Worm (Caenorhabditis elegans) whole organism, L4 larva: ENCODE measurements around the gene ops-1.

Experiments used
- D1046.2 ChIP-seq: fragments of 200-800 bp; sonication (Bioruptor generic); IDR thresholded peaks from 2 replicates; pipeline ENCODE4 v1.3.6; 2022; ENCODE audit warnings: missing genetic modification characterization, missing compliant biosample characterization
- F49E8.2 ChIP-seq: sonication (generic microtip); optimal IDR thresholded peaks from 2 replicates; lab custom pipeline; 2016; ENCODE audit warnings: missing compliant biosample characterization, mild to moderate bottlenecking, missing genetic modification characterization, borderline replicate concordance
- Y105C5A.15 ChIP-seq: fragments of 200-800 bp; sonication (Bioruptor generic); IDR thresholded peaks from 2 replicates; pipeline ENCODE4 v1.3.6; 2022; ENCODE audit warnings: missing genetic modification characterization, missing compliant biosample characterization
- ZK546.5 ChIP-seq, 2 experiments: sonication (generic microtip); optimal IDR thresholded peaks; 2 replicates each; lab custom pipeline; 2017; ENCODE audit warnings: missing biosample characterization in 2 of 2, missing genetic modification characterization in 2 of 2
- aha-1 ChIP-seq: fragments of 150-350 bp; peaks from one replicate; lab custom pipeline; 2014; ENCODE audit warnings: missing biosample characterization, missing genetic modification characterization
- aly-2 ChIP-seq: sonication (generic microtip); optimal IDR thresholded peaks from 2 replicates; lab custom pipeline; 2018; ENCODE audit warnings: missing biosample characterization, missing genetic modification characterization
- ama-1 ChIP-seq: fragments of 150-350 bp; optimal IDR thresholded peaks from 2 replicates; lab custom pipeline; 2014; ENCODE audit warnings: inconsistent platforms, mixed read lengths
- attf-4 ChIP-seq: sonication (generic microtip); optimal IDR thresholded peaks from 3 replicates; lab custom pipeline; 2017; ENCODE audit warnings: missing biosample characterization, missing genetic modification characterization
- ceh-20 ChIP-seq: fragments of 200-800 bp; sonication (Bioruptor generic); IDR thresholded peaks from 2 replicates; pipeline ENCODE4 v1.3.6; 2022; ENCODE audit warnings: missing genetic modification reagents, missing genetic modification characterization, missing compliant biosample characterization
- cey-2 ChIP-seq: sonication (generic microtip); optimal IDR thresholded peaks from 3 replicates; lab custom pipeline; 2017; ENCODE audit warnings: missing genetic modification characterization, mild to moderate bottlenecking, missing compliant biosample characterization, antibody characterized with exemption, borderline replicate concordance; ENCODE audit not compliant: insufficient read depth
- daf-12 ChIP-seq: fragments of 150-350 bp; optimal IDR thresholded peaks from 2 replicates; lab custom pipeline; 2014; ENCODE audit warnings: missing biosample characterization, missing genetic modification reagents, missing genetic modification characterization
- daf-16 ChIP-seq, 3 experiments: sonication (generic microtip); optimal IDR thresholded peaks; 2 replicates each; lab custom pipeline; 2016 to 2017; ENCODE audit warnings: missing genetic modification characterization in 3 of 3, missing genetic modification reagents in 3 of 3, mild to moderate bottlenecking in 2 of 3, missing compliant biosample characterization in 2 of 3, missing biosample characterization in 1 of 3, moderate library complexity in 1 of 3
- dmd-6 ChIP-seq: fragments of 200-800 bp; sonication (Bioruptor generic); IDR thresholded peaks from 2 replicates; pipeline ENCODE4 v1.3.6; 2022; ENCODE audit warnings: missing genetic modification reagents, missing genetic modification characterization, missing compliant biosample characterization
- dmd-9 ChIP-seq: fragments of 200-800 bp; sonication (Bioruptor generic); IDR thresholded peaks from 2 replicates; pipeline ENCODE4 v1.3.6; 2022; ENCODE audit warnings: missing genetic modification reagents, missing genetic modification characterization, missing compliant biosample characterization
- duxl-1 ChIP-seq: sonication (generic microtip); optimal IDR thresholded peaks from 2 replicates; lab custom pipeline; 2016; ENCODE audit warnings: mild to moderate bottlenecking, missing genetic modification characterization, moderate library complexity, missing compliant biosample characterization; ENCODE audit not compliant: poor library complexity
- dve-1 ChIP-seq: sonication (generic microtip); optimal IDR thresholded peaks from 2 replicates; lab custom pipeline; 2017; ENCODE audit warnings: antibody characterized with exemption, mild to moderate bottlenecking, missing genetic modification characterization, missing compliant biosample characterization; ENCODE audit not compliant: insufficient read depth
- egl-43 ChIP-seq: fragments of 200-800 bp; sonication (Bioruptor generic); IDR thresholded peaks from 2 replicates; pipeline ENCODE4 v1.3.6; 2022; ENCODE audit warnings: missing genetic modification reagents, missing genetic modification characterization, missing compliant biosample characterization
- fkh-10 ChIP-seq: fragments of 150-350 bp; optimal IDR thresholded peaks from 2 replicates; lab custom pipeline; 2014; ENCODE audit warnings: missing biosample characterization, missing genetic modification reagents, missing genetic modification characterization
- fos-1 ChIP-seq: fragments of 150-350 bp; optimal IDR thresholded peaks from 2 replicates; lab custom pipeline; 2014; ENCODE audit warnings: missing biosample characterization, missing genetic modification characterization
- hif-1 ChIP-seq, 2 experiments: sonication (generic microtip); optimal IDR thresholded peaks; 2 replicates each; lab custom pipeline; 2016 to 2017; ENCODE audit warnings: missing compliant biosample characterization in 2 of 2, missing genetic modification characterization in 2 of 2, missing genetic modification reagents in 2 of 2, missing genotype in 2 of 2, mild to moderate bottlenecking in 1 of 2
- hlh-30 ChIP-seq: sonication (generic microtip); optimal IDR thresholded peaks from 2 replicates; lab custom pipeline; 2017; ENCODE audit warnings: antibody characterized with exemption, mild to moderate bottlenecking, missing genetic modification characterization, missing compliant biosample characterization; ENCODE audit not compliant: insufficient read depth
- hmg-1.1 ChIP-seq: fragments of 200-800 bp; sonication (Bioruptor generic); IDR thresholded peaks from 2 replicates; pipeline ENCODE4 v1.3.6; 2022; ENCODE audit warnings: missing genetic modification reagents, missing genetic modification characterization, missing compliant biosample characterization
- lin-15B ChIP-seq: fragments of 150-350 bp; sonication (generic microtip); optimal IDR thresholded peaks from 3 replicates; lab custom pipeline; 2014; ENCODE audit warnings: missing biosample characterization, missing genetic modification characterization
- lin-29 ChIP-seq: fragments of 200-800 bp; sonication (Bioruptor generic); IDR thresholded peaks from 2 replicates; pipeline ENCODE4 v1.3.6; 2022; ENCODE audit warnings: missing genetic modification reagents, missing genetic modification characterization, missing compliant biosample characterization
- madf-5 ChIP-seq, 2 experiments: fragments of 200-800 bp; sonication (Bioruptor generic); IDR thresholded peaks; 2 replicates each; pipeline ENCODE4 v1.3.6; 2022; ENCODE audit warnings: missing compliant biosample characterization in 2 of 2, missing genetic modification characterization in 2 of 2
- madf-9 ChIP-seq: fragments of 200-800 bp; sonication (Bioruptor generic); conservative IDR thresholded peaks from 2 replicates; pipeline ENCODE4 v1.3.6; 2022; ENCODE audit warnings: missing genetic modification reagents, missing genetic modification characterization, missing compliant biosample characterization
- mxl-3 ChIP-seq: fragments of 200-800 bp; sonication (Bioruptor generic); optimal IDR thresholded peaks from 2 replicates; lab custom pipeline; 2018; ENCODE audit warnings: mild to moderate bottlenecking, missing genetic modification characterization, missing compliant biosample characterization
- nhr-11 ChIP-seq: fragments of 150-350 bp; optimal IDR thresholded peaks from 2 replicates; lab custom pipeline; 2014; ENCODE audit warnings: missing biosample characterization, missing genetic modification characterization
- nhr-28 ChIP-seq: fragments of 150-350 bp; optimal IDR thresholded peaks from 2 replicates; lab custom pipeline; 2014; ENCODE audit warnings: missing biosample characterization, missing genetic modification characterization
- nhr-76 ChIP-seq: fragments of 150-350 bp; optimal IDR thresholded peaks from 2 replicates; lab custom pipeline; 2014; ENCODE audit warnings: missing biosample characterization, missing genetic modification characterization
- php-3 ChIP-seq: fragments of 200-800 bp; sonication (Bioruptor generic); IDR thresholded peaks from 2 replicates; pipeline ENCODE4 v1.3.6; 2022; ENCODE audit warnings: missing genetic modification reagents, missing genetic modification characterization, missing compliant biosample characterization
- pqm-1 ChIP-seq: sonication (generic microtip); optimal IDR thresholded peaks from 2 replicates; lab custom pipeline; 2017; ENCODE audit warnings: missing biosample characterization, missing genetic modification characterization
- sdz-12 ChIP-seq: fragments of 200-800 bp; sonication (Bioruptor generic); optimal IDR thresholded peaks from 2 replicates; lab custom pipeline; 2018; ENCODE audit warnings: mild to moderate bottlenecking, missing genetic modification characterization, missing compliant biosample characterization
- skn-1 ChIP-seq: fragments of 150-350 bp; optimal IDR thresholded peaks from 2 replicates; lab custom pipeline; 2014; ENCODE audit warnings: missing biosample characterization, missing genetic modification characterization
- spr-1 ChIP-seq: sonication (generic microtip); optimal IDR thresholded peaks from 2 replicates; lab custom pipeline; 2016; ENCODE audit warnings: mild to moderate bottlenecking, missing genetic modification characterization, missing compliant biosample characterization
- spr-3 ChIP-seq: fragments of 200-800 bp; sonication (Bioruptor generic); optimal IDR thresholded peaks from 2 replicates; lab custom pipeline; 2018; ENCODE audit warnings: mild to moderate bottlenecking, missing genetic modification characterization, missing compliant biosample characterization
- tag-97 ChIP-seq: fragments of 200-800 bp; sonication (Bioruptor generic); IDR thresholded peaks from 2 replicates; pipeline ENCODE4 v1.3.6; 2022; ENCODE audit warnings: missing genetic modification characterization, missing compliant biosample characterization
- unc-39 ChIP-seq: sonication (generic microtip); optimal IDR thresholded peaks from 2 replicates; lab custom pipeline; 2017; ENCODE audit warnings: missing biosample characterization, missing genetic modification characterization
- unc-62 ChIP-seq, 3 experiments: fragments of 150-350 bp in 1 of 3; sonication (generic microtip); optimal IDR thresholded peaks in 2 of 3; peaks in 1 of 3; 1 replicate in 1 of 3; 2 replicates in 2 of 3; lab custom pipeline; 2014 to 2017; ENCODE audit warnings: missing biosample characterization in 3 of 3, missing genetic modification characterization in 3 of 3, missing genetic modification reagents in 3 of 3, missing genotype in 1 of 3
- zag-1 ChIP-seq: fragments of 150-350 bp; optimal IDR thresholded peaks from 2 replicates; lab custom pipeline; 2014; ENCODE audit warnings: missing biosample characterization, missing genetic modification characterization
- zip-2 ChIP-seq: fragments of 150-350 bp; optimal IDR thresholded peaks from 2 replicates; lab custom pipeline; 2014; ENCODE audit warnings: missing biosample characterization, missing genetic modification characterization
- ztf-11 ChIP-seq: fragments of 150-350 bp; optimal IDR thresholded peaks from 2 replicates; lab custom pipeline; 2014; ENCODE audit warnings: missing biosample characterization, missing genetic modification characterization

The ops-1 gene

DNA sequence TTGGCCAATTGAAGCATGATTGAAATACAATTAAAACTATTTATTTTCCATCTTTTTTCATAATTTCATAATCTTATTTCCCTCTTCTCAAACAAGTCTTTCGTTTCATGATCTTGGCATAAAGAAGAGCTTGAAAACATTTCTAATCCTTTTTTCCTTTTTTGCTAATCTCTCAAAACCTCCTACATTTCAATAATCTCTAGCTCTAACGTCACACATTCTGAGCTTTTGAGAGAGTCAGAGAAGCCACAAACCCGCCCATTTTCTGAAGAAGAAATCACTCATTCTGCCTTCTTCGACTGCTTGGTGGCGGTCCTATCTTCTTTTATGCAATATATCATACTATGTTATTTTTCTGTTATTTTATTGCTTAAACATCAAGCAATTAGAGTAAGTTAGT lies 34.6 kb downstream of the ops-1 start, which contains the start of gene F58F9.1:
F58F9.1 (plus strand) TSS at position 251 of the 400 bp plus-strand sequence.
- TF ChIP-seq madf-9 (GFP tag; lab: Robert Waterston, UW) (no peak), daf-12 (tag; lab: Kevin White, UChicago) (no peak), ztf-11 (tag; lab: Kevin White, UChicago) (no peak), unc-62 (GFP tag; optimal IDR thresholded peaks at IDR 0.05 in 1 of 2; lab: Kevin White, UChicago) (peak in 1 of 2 experiments; percentile 16), unc-62 (tag; optimal IDR thresholded peaks at IDR 0.05; lab: Kevin White, UChicago) (no peak), aha-1 (tag; lab: Kevin White, UChicago) (peak; percentile 44), hlh-30 (tag; lab: Kevin White, UChicago) (peak; percentile 6)
- TF ChIP-seq, all 104 proteins: peak for 3

DNA sequence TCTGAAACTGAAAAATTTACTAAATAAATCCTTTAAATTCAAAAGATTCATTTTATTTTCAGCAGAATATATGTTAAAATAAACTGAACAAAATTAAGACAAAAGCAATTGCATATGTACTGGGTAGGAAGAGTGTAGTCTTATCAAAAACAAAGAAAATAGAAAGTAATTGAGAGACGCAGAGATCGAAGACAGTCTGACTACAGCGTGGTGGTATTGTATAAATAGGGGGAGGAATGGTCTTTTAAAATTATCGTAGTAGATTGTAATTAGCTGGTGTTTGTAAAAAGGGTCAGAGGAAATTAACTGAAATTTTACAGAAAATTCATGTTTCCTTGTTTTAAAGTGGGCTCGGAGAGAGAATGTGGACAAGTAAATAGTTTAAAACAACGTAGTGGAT lies 35.7 kb downstream of the ops-1 start, which contains the start of gene acox-3:
acox-3 (minus strand) TSS at position 7 of the 400 bp plus-strand sequence.
- TF ChIP-seq dmd-9 (no peak), dmd-6 (GFP tag; lab: Robert Waterston, UW) (0 out of 2 replicates have a peak, but pooled peaks have one; percentile 13), F49E8.2 (tag; lab: Kevin White, UChicago) (no peak), duxl-1 (tag; lab: Kevin White, UChicago) (no peak), hmg-1.1 (GFP tag; lab: Robert Waterston, UW) (no peak), Y105C5A.15 (GFP tag; lab: Robert Waterston, UW) (no peak), hif-1 (tag; optimal IDR thresholded peaks at IDR 0.05; lab: Kevin White, UChicago) (no peak), daf-12 (tag; lab: Kevin White, UChicago) (no peak), spr-3 (no peak), unc-39 (tag; lab: Kevin White, UChicago) (no peak), unc-62 (GFP tag; optimal IDR thresholded peaks at IDR 0.05 in 1 of 2; lab: Kevin White, UChicago) (no peak), unc-62 (tag; optimal IDR thresholded peaks at IDR 0.05; lab: Kevin White, UChicago) (no peak), egl-43 (no peak), ZK546.5 (tag; optimal IDR thresholded peaks at IDR 0.05; lab: Kevin White, UChicago) (no peak), dve-1 (tag; lab: Kevin White, UChicago) (peak; percentile 40), nhr-11 (tag; lab: Kevin White, UChicago) (no peak), nhr-28 (tag; lab: Kevin White, UChicago) (peak; percentile 66), zip-2 (tag; lab: Kevin White, UChicago) (no peak), nhr-76 (no peak), pqm-1 (tag; lab: Kevin White, UChicago) (peak; percentile 53), fos-1 (no peak), cey-2 (tag; lab: Kevin White, UChicago) (no peak), skn-1 (tag; lab: Kevin White, UChicago) (no peak), spr-1 (tag; lab: Kevin White, UChicago) (no peak), aly-2 (no peak), sdz-12 (no peak), madf-5 (GFP tag; IDR thresholded peaks at IDR 0.05; lab: Robert Waterston, UW) (no peak), zag-1 (tag; lab: Kevin White, UChicago) (no peak), lin-15B (tag; lab: Kevin White, UChicago) (no peak), daf-16 (GFP tag; optimal IDR thresholded peaks at IDR 0.05; lab: Kevin White, UChicago) (no peak), daf-16 (tag; optimal IDR thresholded peaks at IDR 0.05; lab: Kevin White, UChicago) (peak; percentile 88)

DNA sequence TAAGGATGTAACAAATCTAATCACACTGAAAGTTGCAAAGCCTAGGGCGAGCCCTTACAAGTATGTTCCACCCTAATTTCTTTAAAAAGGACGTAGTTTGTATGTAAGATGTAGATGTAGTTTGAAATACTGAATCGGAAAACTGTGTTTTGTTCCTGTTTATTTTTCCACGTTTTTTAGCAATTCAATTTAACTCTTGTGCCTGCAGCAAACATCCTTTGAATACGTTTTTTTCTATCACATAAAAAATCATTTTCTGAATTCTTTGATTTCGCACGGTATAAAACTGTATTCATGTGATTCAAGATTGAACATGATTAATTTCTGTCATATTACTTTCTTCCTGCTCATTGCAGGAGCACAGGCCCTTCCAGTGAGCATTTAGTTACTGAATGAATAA lies 44.2 kb downstream of the ops-1 start, which contains the start of gene F58F9.9:
F58F9.9 (plus strand) TSS at position 301 of the 400 bp plus-strand sequence.
- no peak for TF ChIP-seq Y105C5A.15 (GFP tag; lab: Robert Waterston, UW)
- TF ChIP-seq lin-29 (GFP tag; lab: Robert Waterston, UW): no peak
- no peak for TF ChIP-seq aly-2
- no peak for TF ChIP-seq mxl-3 (GFP tag; lab: Kevin White, UChicago)
- TF ChIP-seq madf-5 (GFP tag; IDR thresholded peaks at IDR 0.05; lab: Robert Waterston, UW): no peak
- no peak for TF ChIP-seq tag-97 (GFP tag; lab: Robert Waterston, UW)
- no peak for TF ChIP-seq ceh-20 (GFP tag; lab: Robert Waterston, UW)
- TF ChIP-seq attf-4 (tag; lab: Kevin White, UChicago): no peak
- no peak for TF ChIP-seq ama-1
- TF ChIP-seq fkh-10 (GFP tag; lab: Kevin White, UChicago): no peak
- TF ChIP-seq nhr-11 (tag; lab: Kevin White, UChicago): no peak
- no peak for TF ChIP-seq D1046.2 (GFP tag; lab: Robert Waterston, UW)
- TF ChIP-seq php-3 (GFP tag; lab: Robert Waterston, UW): no peak
- TF ChIP-seq ztf-11 (tag; lab: Kevin White, UChicago): no peak
- no peak for TF ChIP-seq nhr-28 (tag; lab: Kevin White, UChicago)
